Worm (Caenorhabditis elegans) whole organism, L3 larva: ENCODE data around the gene AH9.4.

ENCODE experiments used
- R02D3.7 ChIP-seq: fragments of 150-350 bp; optimal IDR thresholded peaks from 2 replicates; lab custom pipeline; 2014; ENCODE audit warnings: missing biosample characterization, missing genetic modification characterization
- ama-1 ChIP-seq: fragments of 150-350 bp; optimal IDR thresholded peaks from 2 replicates; lab custom pipeline; 2018
- ceh-16 ChIP-seq: sonication (generic microtip); optimal IDR thresholded peaks from 2 replicates; lab custom pipeline; 2017; ENCODE audit warnings: missing biosample characterization, missing genetic modification characterization
- ceh-28 ChIP-seq: fragments of 150-350 bp; optimal IDR thresholded peaks from 2 replicates; lab custom pipeline; 2014; ENCODE audit warnings: missing biosample characterization, missing genetic modification reagents, missing genetic modification characterization
- ceh-82 ChIP-seq: fragments of 150-350 bp; optimal IDR thresholded peaks from 2 replicates; lab custom pipeline; 2014; ENCODE audit warnings: missing biosample characterization, missing genetic modification characterization
- ceh-9 ChIP-seq: sonication (generic microtip); optimal IDR thresholded peaks from 2 replicates; lab custom pipeline; 2018; ENCODE audit warnings: missing biosample characterization, missing genetic modification characterization
- daf-12 ChIP-seq: fragments of 150-350 bp; optimal IDR thresholded peaks from 2 replicates; lab custom pipeline; 2014; ENCODE audit warnings: missing biosample characterization, missing genetic modification reagents, missing genetic modification characterization
- egl-27 ChIP-seq: sonication (generic microtip); optimal IDR thresholded peaks from 4 replicates; lab custom pipeline; 2017; ENCODE audit warnings: missing biosample characterization, missing genetic modification reagents, missing genetic modification characterization
- egl-5 ChIP-seq: fragments of 150-350 bp; optimal IDR thresholded peaks from 2 replicates; lab custom pipeline; 2017; ENCODE audit warnings: missing biosample characterization, missing genetic modification reagents, missing genetic modification characterization, inconsistent platforms
- elt-1 ChIP-seq: fragments of 150-350 bp; optimal IDR thresholded peaks from 2 replicates; lab custom pipeline; 2014; ENCODE audit warnings: missing biosample characterization, missing genetic modification characterization
- elt-2 ChIP-seq: sonication (generic microtip); optimal IDR thresholded peaks from 2 replicates; lab custom pipeline; 2016; ENCODE audit warnings: missing genetic modification reagents, mild to moderate bottlenecking, missing genetic modification characterization, missing compliant biosample characterization
- elt-3 ChIP-seq, 3 experiments: fragments of 150-350 bp in 1 of 3; sonication (generic microtip) in 2 of 3; optimal IDR thresholded peaks; 2 replicates in 2 of 3; 4 replicates in 1 of 3; lab custom pipeline; 2014 to 2017; ENCODE audit warnings: missing biosample characterization in 3 of 3, missing genetic modification characterization in 3 of 3
- eor-1 ChIP-seq, 2 experiments: fragments of 150-350 bp; optimal IDR thresholded peaks; 2 replicates each; lab custom pipeline; 2014 to 2018; ENCODE audit warnings: missing biosample characterization in 2 of 2, missing genetic modification characterization in 2 of 2
- fkh-10 ChIP-seq: sonication (generic microtip); optimal IDR thresholded peaks from 2 replicates; lab custom pipeline; 2017; ENCODE audit warnings: missing biosample characterization, missing genetic modification reagents, missing genetic modification characterization
- fkh-2 ChIP-seq: fragments of 150-350 bp; optimal IDR thresholded peaks from 2 replicates; lab custom pipeline; 2014; ENCODE audit warnings: missing biosample characterization, missing genetic modification reagents, missing genetic modification characterization
- fos-1 ChIP-seq: fragments of 150-350 bp; optimal IDR thresholded peaks from 2 replicates; lab custom pipeline; 2014; ENCODE audit warnings: missing biosample characterization, missing genetic modification characterization
- hmg-11 ChIP-seq: sonication (generic microtip); optimal IDR thresholded peaks from 2 replicates; lab custom pipeline; 2016; ENCODE audit warnings: missing genetic modification characterization, missing compliant biosample characterization
- jun-1 ChIP-seq: fragments of 150-350 bp; optimal IDR thresholded peaks from 2 replicates; lab custom pipeline; 2014; ENCODE audit warnings: missing biosample characterization, missing genetic modification reagents, missing genetic modification characterization
- lin-15B ChIP-seq: fragments of 150-350 bp; optimal IDR thresholded peaks from 2 replicates; lab custom pipeline; 2014; ENCODE audit warnings: missing biosample characterization, missing genetic modification characterization
- lin-39 ChIP-seq: fragments of 150-350 bp; optimal IDR thresholded peaks from 2 replicates; lab custom pipeline; 2018; ENCODE audit warnings: missing biosample characterization, missing genetic modification reagents, missing genetic modification characterization
- lsy-12 ChIP-seq: sonication (generic microtip); optimal IDR thresholded peaks from 2 replicates; lab custom pipeline; 2016; ENCODE audit warnings: mild to moderate bottlenecking, missing genetic modification characterization, missing compliant biosample characterization
- mml-1 ChIP-seq: fragments of 150-350 bp; sonication (generic microtip); optimal IDR thresholded peaks from 3 replicates; lab custom pipeline; 2014; ENCODE audit warnings: missing biosample characterization, missing genetic modification characterization
- nfya-1 ChIP-seq: sonication (generic microtip); optimal IDR thresholded peaks from 2 replicates; lab custom pipeline; 2017; ENCODE audit warnings: missing genetic modification characterization, mild to moderate bottlenecking, missing compliant biosample characterization, antibody characterized with exemption, moderate library complexity; ENCODE audit not compliant: insufficient read depth
- nhr-11 ChIP-seq: fragments of 150-350 bp; optimal IDR thresholded peaks from 2 replicates; lab custom pipeline; 2014; ENCODE audit warnings: missing biosample characterization, missing genetic modification characterization
- nhr-12 ChIP-seq: fragments of 150-350 bp; optimal IDR thresholded peaks from 2 replicates; lab custom pipeline; 2014; ENCODE audit warnings: missing biosample characterization, missing genetic modification characterization
- nhr-23 ChIP-seq: fragments of 150-350 bp; optimal IDR thresholded peaks from 2 replicates; lab custom pipeline; 2014; ENCODE audit warnings: missing biosample characterization, missing genetic modification reagents, missing genetic modification characterization
- nhr-237 ChIP-seq: fragments of 150-350 bp; optimal IDR thresholded peaks from 2 replicates; lab custom pipeline; 2014; ENCODE audit warnings: missing biosample characterization, missing genetic modification characterization
- nhr-25 ChIP-seq: sonication (generic microtip); optimal IDR thresholded peaks from 2 replicates; lab custom pipeline; 2017; ENCODE audit warnings: missing biosample characterization, missing genetic modification characterization
- nhr-28 ChIP-seq: fragments of 150-350 bp; optimal IDR thresholded peaks from 2 replicates; lab custom pipeline; 2014; ENCODE audit warnings: missing biosample characterization, missing genetic modification characterization
- nhr-43 ChIP-seq: sonication (generic microtip); optimal IDR thresholded peaks from 2 replicates; lab custom pipeline; 2016; ENCODE audit warnings: mild to moderate bottlenecking, missing genetic modification characterization, missing compliant biosample characterization; ENCODE audit not compliant: poor library complexity, severe bottlenecking
- nhr-67 ChIP-seq: fragments of 150-350 bp; optimal IDR thresholded peaks from 2 replicates; lab custom pipeline; 2014; ENCODE audit warnings: missing biosample characterization, missing genetic modification characterization
- nhr-76 ChIP-seq: fragments of 150-350 bp; sonication (generic microtip); optimal IDR thresholded peaks from 5 replicates; lab custom pipeline; 2014; ENCODE audit warnings: missing biosample characterization, missing genetic modification characterization
- pha-4 ChIP-seq: fragments of 150-350 bp; optimal IDR thresholded peaks from 2 replicates; lab custom pipeline; 2014; ENCODE audit warnings: missing biosample characterization, missing genetic modification reagents, missing genetic modification characterization
- pqm-1 ChIP-seq: fragments of 150-350 bp; optimal IDR thresholded peaks from 2 replicates; lab custom pipeline; 2017; ENCODE audit warnings: missing biosample characterization, missing genetic modification characterization, inconsistent platforms
- sea-2 ChIP-seq: fragments of 150-350 bp; sonication (generic microtip); optimal IDR thresholded peaks from 4 replicates; lab custom pipeline; 2014; ENCODE audit warnings: missing biosample characterization, missing genetic modification reagents, missing genetic modification characterization
- skn-1 ChIP-seq: fragments of 150-350 bp; optimal IDR thresholded peaks from 2 replicates; lab custom pipeline; 2014; ENCODE audit warnings: missing biosample characterization, missing genetic modification characterization
- snpc-4 ChIP-seq: fragments of 150-350 bp; optimal IDR thresholded peaks from 2 replicates; lab custom pipeline; 2014; ENCODE audit warnings: missing biosample characterization, missing genetic modification characterization
- tbx-2 ChIP-seq: sonication (generic microtip); optimal IDR thresholded peaks from 2 replicates; lab custom pipeline; 2016; ENCODE audit warnings: mild to moderate bottlenecking, missing genetic modification characterization, missing compliant biosample characterization
- unc-39 ChIP-seq: sonication (generic microtip); optimal IDR thresholded peaks from 4 replicates; lab custom pipeline; 2017; ENCODE audit warnings: missing biosample characterization, missing genetic modification characterization
- zag-1 ChIP-seq: fragments of 150-350 bp; optimal IDR thresholded peaks from 2 replicates; lab custom pipeline; 2014; ENCODE audit warnings: missing biosample characterization, missing genetic modification characterization
- ztf-11 ChIP-seq: fragments of 150-350 bp; optimal IDR thresholded peaks from 2 replicates; lab custom pipeline; 2014; ENCODE audit warnings: missing biosample characterization, missing genetic modification characterization
- ztf-4 ChIP-seq: fragments of 150-350 bp; optimal IDR thresholded peaks from 2 replicates; lab custom pipeline; 2014; ENCODE audit warnings: missing biosample characterization, missing genetic modification characterization

Gene AH9.4

DNA sequence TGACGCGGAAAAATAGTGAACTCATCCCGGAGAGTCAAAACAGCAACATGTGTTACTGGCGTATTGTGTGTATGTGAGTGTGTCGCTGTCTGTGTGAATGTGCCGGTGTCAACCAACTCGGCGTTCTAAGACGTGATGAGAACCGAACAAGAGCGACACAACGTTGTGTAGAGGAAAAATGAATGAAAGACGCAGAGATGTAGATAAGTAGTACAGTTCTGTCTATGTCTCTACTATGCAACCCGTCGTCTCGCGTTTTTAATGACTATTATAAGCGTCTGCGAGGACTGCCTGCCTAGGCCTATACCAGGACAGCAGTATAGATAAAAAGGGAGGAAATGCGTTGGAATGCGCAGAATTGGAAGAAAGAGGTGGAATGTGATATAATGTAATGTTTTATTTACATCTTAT lies 13.8 kb upstream of the AH9.4 start:
- TF ChIP-seq zag-1 (no peak), hmg-11 (tag; lab: Kevin White, UChicago) (peak; percentile 42), ztf-4 (tag; lab: Kevin White, UChicago) (no peak), nhr-67 (no peak), fos-1 (tag; lab: Kevin White, UChicago) (no peak), pqm-1 (tag; lab: Kevin White, UChicago) (peak; percentile 53), daf-12 (no peak), R02D3.7 (no peak), nhr-11 (tag; lab: Kevin White, UChicago) (no peak), egl-5 (tag; lab: Kevin White, UChicago) (peak; percentile 81), nhr-25 (tag; lab: Kevin White, UChicago) (peak; percentile 50), pha-4 (peak; percentile 76), snpc-4 (tag; lab: Kevin White, UChicago) (peak; percentile 29), lin-15B (tag; lab: Kevin White, UChicago) (no peak), elt-1 (tag; lab: Kevin White, UChicago) (no peak), nhr-237 (tag; lab: Kevin White, UChicago) (no peak), mml-1 (tag; lab: Kevin White, UChicago) (no peak), skn-1 (tag; lab: Kevin White, UChicago) (peak; percentile 11), elt-2 (peak; percentile 74), ceh-28 (tag; lab: Kevin White, UChicago) (no peak), ceh-16 (no peak), egl-27 (tag; lab: Kevin White, UChicago) (peak; percentile 2), nhr-28 (no peak), nhr-23 (tag; lab: Kevin White, UChicago) (peak; percentile 34), nfya-1 (tag; lab: Kevin White, UChicago) (peak; percentile 20)

- TF ChIP-seq nhr-76 (tag; lab: Kevin White, UChicago) (no peak), ztf-11 (no peak), elt-3 (tag; optimal IDR thresholded peaks at IDR 0.05; lab: Kevin White, UChicago) (no peak), nhr-12 (no peak), nhr-11 (tag; lab: Kevin White, UChicago) (no peak), hmg-11 (tag; lab: Kevin White, UChicago) (no peak), ceh-9 (tag; lab: Kevin White, UChicago) (no peak), zag-1 (no peak), skn-1 (tag; lab: Kevin White, UChicago) (no peak), ceh-82 (tag; lab: Kevin White, UChicago) (no peak), lsy-12 (no peak), nhr-25 (tag; lab: Kevin White, UChicago) (no peak), elt-1 (tag; lab: Kevin White, UChicago) (no peak), eor-1 (tag; optimal IDR thresholded peaks at IDR 0.05; lab: Kevin White, UChicago) (no peak), lin-15B (tag; lab: Kevin White, UChicago) (no peak), tbx-2 (tag; lab: Kevin White, UChicago) (no peak)
These were observed 13.0 kb upstream of the AH9.4 start, which contains the start of gene sav-1 for ce11 chrX:2287092-2287491. TSS of gene sav-1 (minus strand) at chrX:2287192.

DNA sequence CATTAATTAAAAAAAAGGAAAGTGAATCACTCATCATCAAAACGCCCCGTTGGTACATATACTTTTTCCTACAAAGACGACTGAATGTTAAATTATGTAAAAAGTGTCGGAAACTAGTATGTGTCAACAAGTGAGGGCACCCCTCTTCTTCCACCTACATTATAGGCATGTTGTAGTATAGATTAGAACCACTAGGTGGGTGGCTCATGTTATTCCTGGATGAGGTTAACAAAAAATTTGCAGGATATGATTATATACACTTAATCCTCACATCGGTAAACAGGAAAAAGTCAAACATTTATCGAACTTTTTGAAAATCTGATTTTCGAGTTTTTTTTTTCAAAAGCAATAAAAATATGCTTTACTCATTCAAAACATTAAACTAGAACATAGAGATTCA lies 1.9 kb upstream of the AH9.4 start:
- no peak for TF ChIP-seq nhr-43 (tag; lab: Kevin White, UChicago)
- no peak for TF ChIP-seq daf-12
- TF ChIP-seq ceh-9 (tag; lab: Kevin White, UChicago) = no peak
- TF ChIP-seq unc-39 (tag; lab: Kevin White, UChicago) = no peak
- no peak for TF ChIP-seq nhr-11 (tag; lab: Kevin White, UChicago)
- no peak for TF ChIP-seq sea-2 (GFP tag; lab: Kevin White, UChicago)
- no peak for TF ChIP-seq lsy-12
- no peak for TF ChIP-seq egl-5 (tag; lab: Kevin White, UChicago)
- no peak for TF ChIP-seq R02D3.7
- TF ChIP-seq mml-1 (tag; lab: Kevin White, UChicago) = no peak
- no peak for TF ChIP-seq nfya-1 (tag; lab: Kevin White, UChicago)
- no peak for TF ChIP-seq ama-1
- TF ChIP-seq elt-2 = no peak
- TF ChIP-seq jun-1 (tag; lab: Kevin White, UChicago) = no peak
- TF ChIP-seq nhr-23 (tag; lab: Kevin White, UChicago) = no peak
- no peak for TF ChIP-seq fkh-10 (GFP tag; lab: Kevin White, UChicago)
- TF ChIP-seq hmg-11 (tag; lab: Kevin White, UChicago) = no peak
- no peak for TF ChIP-seq fkh-2 (tag; lab: Kevin White, UChicago)
- no peak for TF ChIP-seq lin-39 (tag; lab: Kevin White, UChicago)
